Fruit fly (Drosophila melanogaster) whole organism, pupa: ENCODE results near the gene pip.

Source experiments
- CG12605 ChIP-seq: fragments of 200-800 bp; sonication (Bioruptor generic); IDR thresholded peaks from 2 replicates; pipeline ENCODE4 v1.3.6; 2022; ENCODE audit warnings: missing biosample characterization, missing genetic modification characterization
- CG15710 ChIP-seq: fragments of 200-800 bp; sonication (Bioruptor generic); optimal IDR thresholded peaks from 2 replicates; lab custom pipeline; 2018; ENCODE audit warnings: missing biosample characterization, mild to moderate bottlenecking, missing genetic modification characterization, moderate library complexity
- CG34367 ChIP-seq: fragments of 200-800 bp; sonication (Bioruptor generic); optimal IDR thresholded peaks from 2 replicates; lab custom pipeline; 2018; ENCODE audit warnings: missing biosample characterization, mild to moderate bottlenecking, missing genetic modification characterization
- CG8301 ChIP-seq: fragments of 200-800 bp; sonication (Bioruptor generic); optimal IDR thresholded peaks from 2 replicates; lab custom pipeline; 2018; ENCODE audit warnings: missing biosample characterization, mild to moderate bottlenecking, missing genetic modification characterization
- Ets98B ChIP-seq: fragments of 200-800 bp; sonication (Bioruptor generic); IDR thresholded peaks from 2 replicates; pipeline ENCODE4 v1.3.6; 2022; ENCODE audit warnings: missing biosample characterization, missing genetic modification characterization
- fd96Ca ChIP-seq: fragments of 200-800 bp; sonication (Bioruptor generic); IDR thresholded peaks from 3 replicates; pipeline ENCODE4 v1.3.6; 2022; ENCODE audit warnings: missing biosample characterization, missing genetic modification characterization

DNA sequence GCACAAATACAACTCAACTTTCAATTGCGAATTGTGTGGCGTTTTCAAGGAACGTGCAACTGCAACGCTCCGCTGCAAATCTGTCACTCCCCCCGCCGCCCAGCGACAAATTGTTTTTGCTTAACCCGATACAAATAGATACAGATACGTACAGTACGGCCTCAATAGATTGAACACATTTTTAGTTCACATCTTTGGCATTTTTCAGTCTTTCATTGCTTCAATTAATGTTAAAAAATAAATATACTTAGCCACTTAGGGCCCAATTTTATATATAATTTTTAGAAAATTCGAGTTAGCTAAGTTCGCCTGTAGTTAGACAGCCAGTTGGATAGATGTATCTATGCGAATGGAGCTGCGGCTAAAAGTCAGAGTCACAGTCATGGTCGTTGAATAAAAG is 11.4 kb downstream of the pip start:
- TF ChIP-seq CG15710 (tag; lab: Kevin White, UChicago) (no peak), CG12605 (GFP tag; lab: Robert Waterston, UW) (peak; percentile 55), CG8301 (peak; percentile 58), Ets98B (GFP tag; lab: Robert Waterston, UW) (peak; percentile 80), CG34367 (no peak), fd96Ca (GFP tag; lab: Robert Waterston, UW) (peak; percentile 39; the same call in 1 of the 3 replicates)
